Worm (Caenorhabditis elegans) whole organism, dauer: Measurements from ENCODE around the gene F36H5.8.

Experiments used
- unc-62 ChIP-seq: sonication (generic microtip); optimal IDR thresholded peaks from 2 replicates; lab custom pipeline; 2017; ENCODE audit warnings: missing biosample characterization, missing genetic modification reagents, missing genetic modification characterization

Gene F36H5.8

DNA sequence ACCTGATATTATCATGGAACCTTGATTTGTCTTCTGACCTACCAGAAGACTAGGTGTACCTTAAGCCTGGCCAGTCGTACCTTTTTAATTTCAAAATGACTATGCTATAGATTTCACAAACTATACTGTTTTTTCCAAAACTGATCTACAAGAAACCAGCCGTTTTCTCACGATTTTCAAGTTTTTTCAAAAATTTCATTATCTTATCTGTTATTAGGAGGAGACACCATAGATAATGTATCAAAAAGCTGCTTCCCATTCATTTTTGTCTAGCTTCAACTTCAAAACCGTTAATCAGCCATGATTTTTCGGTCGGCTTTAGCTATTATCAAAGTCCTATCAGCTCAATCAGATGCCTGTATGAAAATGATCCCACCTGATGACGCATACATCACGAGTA, 8.0 kb downstream of the F36H5.8 start, which contains the start of gene F36H5.12:
F36H5.12 (plus strand) TSS at position 301 of the 400 bp plus-strand sequence.
- no peak for TF ChIP-seq unc-62 (GFP tag; lab: Kevin White, UChicago)

- no peak for TF ChIP-seq unc-62 (GFP tag; lab: Kevin White, UChicago)
Observed at ce11 chrII:1741248-1741647, 9.2 kb downstream of the F36H5.8 start, which contains the start of gene K07G6.1. Gene K07G6.1 (plus strand): TSS chrII:1741548.

- no peak for TF ChIP-seq unc-62 (GFP tag; lab: Kevin White, UChicago)
Observed at ce11 chrII:1738844-1739243, 11.6 kb downstream of the F36H5.8 start, which contains the start of the genes irld-9 and irld-33. Gene irld-9 (minus strand): TSS chrII:1738944. Gene irld-33 (plus strand): TSS chrII:1739052.

DNA sequence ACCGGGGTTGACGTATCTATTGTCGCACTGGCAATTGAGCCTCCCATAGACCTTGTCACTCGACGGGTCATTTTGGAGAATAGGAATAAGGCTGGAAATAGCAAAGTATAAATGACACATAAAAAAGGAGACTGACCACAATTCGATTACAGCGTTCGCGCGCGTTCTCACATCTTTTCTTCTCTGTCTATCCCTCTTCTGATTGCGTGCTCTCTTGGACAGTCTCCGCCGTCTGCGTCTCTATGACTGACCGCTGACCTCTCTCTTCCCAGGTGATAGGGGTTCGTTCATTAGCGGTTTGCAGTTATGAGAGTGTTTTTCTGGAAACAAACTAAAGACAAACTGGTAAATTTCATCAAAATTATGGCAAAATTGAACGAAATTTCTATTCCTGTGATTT, 14.1 kb downstream of the F36H5.8 start, which contains the start of gene ceh-83:
ceh-83 (minus strand) TSS at position 181 of the 400 bp plus-strand sequence.
- no peak for TF ChIP-seq unc-62 (GFP tag; lab: Kevin White, UChicago)

DNA sequence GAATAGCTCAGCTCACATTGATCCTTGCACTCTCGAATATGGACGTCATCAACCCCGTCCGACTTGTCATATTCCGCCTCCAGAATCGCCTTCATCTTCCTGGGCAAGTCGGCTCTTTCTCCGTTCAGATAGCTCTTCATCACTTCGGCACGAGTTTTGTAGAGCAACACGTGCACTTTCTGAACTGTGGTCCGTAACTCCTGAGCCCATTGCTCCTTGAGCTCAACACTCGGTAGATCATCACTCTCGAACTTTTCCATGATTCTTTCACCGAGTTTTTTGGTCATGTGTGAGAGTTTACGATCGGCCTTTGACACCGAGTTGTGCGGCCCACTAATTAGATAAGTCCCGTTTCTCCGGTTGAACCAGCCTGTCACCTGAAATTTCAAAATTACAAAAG, 15.3 kb downstream of the F36H5.8 start:
- no peak for TF ChIP-seq unc-62 (GFP tag; lab: Kevin White, UChicago)

DNA sequence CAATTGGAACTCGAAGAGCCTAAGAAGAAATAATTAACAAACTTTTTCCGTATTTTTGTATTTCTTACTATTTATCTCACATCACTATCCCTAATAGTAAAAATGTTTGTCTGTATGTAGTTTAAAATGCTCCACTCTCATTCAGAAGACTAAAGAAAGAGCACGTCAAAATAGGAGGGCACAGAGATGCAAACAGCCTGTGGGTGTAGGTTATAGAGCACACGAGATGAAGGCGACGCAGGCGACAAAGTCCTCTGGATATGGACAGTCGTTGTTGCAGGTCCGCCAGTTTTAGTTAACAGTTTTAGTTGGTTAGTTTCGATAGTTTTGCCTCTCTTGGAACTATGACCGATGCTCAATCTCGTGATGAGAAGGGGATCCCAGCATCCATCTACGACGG, 18.6 kb downstream of the F36H5.8 start, which contains the start of gene ceh-82:
ceh-82 (plus strand) TSS at position 301 of the 400 bp plus-strand sequence.
- TF ChIP-seq unc-62 (GFP tag; lab: Kevin White, UChicago), result no peak

DNA sequence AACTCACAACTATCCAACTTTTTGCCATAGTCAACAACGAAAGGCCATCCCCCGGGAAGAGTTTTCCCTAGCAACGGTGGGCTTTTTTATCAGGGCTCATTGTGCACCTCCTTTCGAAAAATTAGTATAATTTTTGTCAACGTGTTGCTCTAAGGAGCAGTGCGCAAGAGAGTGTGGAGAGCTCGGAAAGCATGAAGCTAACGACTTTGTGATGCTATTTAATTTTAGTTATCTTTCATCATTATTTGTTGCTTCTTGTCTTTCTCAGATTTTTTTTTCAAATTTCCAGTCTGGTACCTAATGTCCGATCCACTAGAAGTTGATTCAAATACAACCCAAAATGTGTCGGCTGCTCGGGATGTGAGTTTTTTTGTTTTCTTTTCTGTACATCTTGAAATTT, 20.4 kb downstream of the F36H5.8 start, which contains the start of gene ceh-81:
ceh-81 (plus strand) TSS at position 301 of the 400 bp plus-strand sequence.
- TF ChIP-seq unc-62 (GFP tag; lab: Kevin White, UChicago), result no peak

- no peak for TF ChIP-seq unc-62 (GFP tag; lab: Kevin White, UChicago)
Observed at ce11 chrII:1728253-1728652, 22.2 kb downstream of the F36H5.8 start, which contains the start of gene btb-9. Gene btb-9 (plus strand): TSS chrII:1728506.

ce11 chrII:1725735-1726134, 24.8 kb downstream of the F36H5.8 start, which contains the start of gene F45C12.17:
Gene F45C12.17 (plus strand): TSS chrII:1726111.
- TF ChIP-seq unc-62 (GFP tag; lab: Kevin White, UChicago), result no peak

DNA sequence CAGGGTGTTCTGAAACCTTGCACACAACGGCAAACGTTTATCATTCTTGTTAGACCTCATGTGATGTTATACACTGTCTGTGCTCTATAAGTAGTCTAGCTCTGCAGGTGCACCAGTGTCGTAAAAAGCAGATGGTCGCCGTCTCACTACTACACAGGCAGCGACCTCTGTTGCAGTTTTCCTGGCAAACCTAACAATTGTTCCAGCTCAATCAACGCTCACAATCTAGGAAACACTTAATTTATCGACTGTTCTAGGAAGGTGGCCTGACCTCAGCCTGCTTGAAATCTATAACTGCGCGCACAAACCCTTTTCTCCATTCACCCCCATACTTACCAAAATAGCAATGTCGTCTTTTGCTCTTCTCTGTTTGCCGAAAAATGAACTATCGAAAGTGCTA, 26.2 kb downstream of the F36H5.8 start, which contains the start of gene fbxb-11:
fbxb-11 (plus strand) TSS at position 301 of the 400 bp plus-strand sequence.
- no peak for TF ChIP-seq unc-62 (GFP tag; lab: Kevin White, UChicago)

ce11 chrII:1722394-1722793, 28.1 kb downstream of the F36H5.8 start, which contains the start of the genes fbxb-5 and btb-8:
Gene fbxb-5 (minus strand): TSS chrII:1722494.
Gene btb-8 (plus strand): TSS chrII:1722770.
- TF ChIP-seq unc-62 (GFP tag; lab: Kevin White, UChicago), result no peak

- TF ChIP-seq unc-62 (GFP tag; lab: Kevin White, UChicago), result no peak
Observed at ce11 chrII:1719153-1719552, 31.3 kb downstream of the F36H5.8 start, which contains the start of gene fbxb-48. Gene fbxb-48 (minus strand): TSS chrII:1719253.

DNA sequence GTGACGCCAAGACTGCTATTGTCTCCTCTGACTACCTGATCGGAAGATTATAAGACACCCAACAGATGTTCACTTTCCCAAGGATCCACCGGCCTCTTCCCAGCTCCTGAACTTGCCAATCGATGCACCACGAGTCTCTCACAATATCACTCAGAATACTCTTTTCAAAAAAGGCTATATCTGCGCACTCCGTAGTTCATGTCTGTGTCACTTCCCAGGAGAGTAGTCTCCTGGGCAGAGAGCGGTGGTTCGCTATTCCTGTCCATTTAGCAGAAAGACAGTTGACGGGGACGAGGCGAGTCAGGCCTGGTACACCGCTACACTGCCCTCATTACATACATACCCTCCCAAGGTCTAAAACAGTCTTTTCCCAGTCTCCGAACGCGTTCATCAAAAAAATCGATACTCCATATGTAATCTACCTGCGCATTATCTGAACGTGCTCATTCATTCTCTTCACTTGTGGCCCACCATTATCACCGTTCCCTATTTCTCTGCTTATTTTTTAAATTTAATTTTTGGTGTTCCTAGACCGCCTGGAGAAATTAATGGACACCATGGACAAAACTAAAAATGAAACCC, 35.6 kb downstream of the F36H5.8 start, which contains the start of gene btb-6:
btb-6 (plus strand) TSS at position 532 of the 582 bp plus-strand sequence.
- no peak for TF ChIP-seq unc-62 (GFP tag; lab: Kevin White, UChicago)

- TF ChIP-seq unc-62 (GFP tag; lab: Kevin White, UChicago), result no peak
Observed at ce11 chrII:1712938-1713337, 37.5 kb downstream of the F36H5.8 start, which contains the start of gene btb-7. Gene btb-7 (plus strand): TSS chrII:1713238.

DNA sequence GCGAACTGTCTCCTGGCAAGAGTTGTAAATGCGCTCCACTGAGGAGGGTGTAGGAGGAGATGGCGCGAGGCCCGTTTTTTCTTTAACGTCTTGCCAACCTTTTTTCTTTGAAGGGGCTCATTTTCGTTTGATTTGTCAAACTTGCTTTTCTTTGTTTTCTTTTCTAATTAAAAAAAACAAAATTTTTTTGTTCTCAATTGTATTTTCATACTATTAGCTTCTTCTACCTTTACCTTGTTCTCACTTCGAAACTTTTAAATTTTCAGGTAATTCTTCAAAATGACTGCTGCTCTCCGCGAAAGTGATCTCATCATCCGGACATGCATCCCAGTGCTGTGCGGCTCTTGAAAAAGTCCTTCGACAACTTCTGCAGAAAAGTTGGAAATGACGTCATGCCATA, 40.5 kb downstream of the F36H5.8 start, which contains the start of gene fbxa-184:
fbxa-184 (plus strand) TSS at position 301 of the 400 bp plus-strand sequence.
- TF ChIP-seq unc-62 (GFP tag; lab: Kevin White, UChicago), result no peak

DNA sequence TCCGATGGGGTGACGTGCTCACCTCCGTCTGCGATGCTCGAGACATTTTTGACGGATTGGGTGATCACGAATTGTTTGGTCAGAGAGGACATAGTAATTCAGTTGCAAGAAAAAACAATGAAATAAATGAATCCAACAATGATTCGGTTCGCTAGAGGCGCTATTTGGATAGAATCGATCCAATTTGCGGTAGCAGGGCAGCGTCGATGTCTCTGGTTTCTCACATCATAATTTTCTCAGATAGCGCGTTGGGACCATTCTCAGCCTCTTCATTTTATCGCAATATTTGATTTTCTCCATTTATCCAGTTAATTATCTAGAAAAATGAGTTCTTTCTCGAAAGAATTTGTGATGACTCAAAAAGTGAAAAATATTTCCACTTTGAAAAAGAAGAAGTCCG, 44.1 kb downstream of the F36H5.8 start, which contains the start of gene sdz-18:
sdz-18 (minus strand) TSS at position 101 of the 400 bp plus-strand sequence.
- TF ChIP-seq unc-62 (GFP tag; lab: Kevin White, UChicago), result no peak
